Worm (Caenorhabditis elegans) whole organism, young adult: ENCODE measurements around the gene far-4.

Source experiments
- B0019.2 ChIP-seq: fragments of 200-800 bp; sonication (Bioruptor generic); conservative IDR thresholded peaks from 2 replicates; pipeline ENCODE4 v1.3.6; 2022; ENCODE audit warnings: missing genetic modification reagents, missing genetic modification characterization, missing compliant biosample characterization
- F37B4.10 ChIP-seq: fragments of 200-800 bp; sonication (Bioruptor generic); IDR thresholded peaks from 2 replicates; pipeline ENCODE4 v1.3.6; 2022; ENCODE audit warnings: missing genetic modification characterization, missing compliant biosample characterization
- F49E8.2 ChIP-seq: sonication (generic microtip); optimal IDR thresholded peaks from 3 replicates; lab custom pipeline; 2017; ENCODE audit warnings: missing genetic modification characterization, mild to moderate bottlenecking, missing compliant biosample characterization, antibody characterized with exemption, moderate library complexity; ENCODE audit not compliant: insufficient read depth
- F57A8.1 ChIP-seq: fragments of 200-800 bp; sonication (Bioruptor generic); optimal IDR thresholded peaks from 2 replicates; lab custom pipeline; 2018; ENCODE audit warnings: mild to moderate bottlenecking, missing genetic modification characterization, moderate library complexity, missing compliant biosample characterization
- T07F8.4 ChIP-seq: sonication (generic microtip); optimal IDR thresholded peaks from 2 replicates; lab custom pipeline; 2016; ENCODE audit warnings: mild to moderate bottlenecking, missing genetic modification characterization, moderate library complexity, missing compliant biosample characterization
- Y67H2A.10 ChIP-seq: fragments of 200-800 bp; sonication (Bioruptor generic); conservative IDR thresholded peaks from 2 replicates; pipeline ENCODE4 v1.3.6; 2022; ENCODE audit warnings: missing genetic modification reagents, missing genetic modification characterization, missing compliant biosample characterization
- aptf-2 ChIP-seq: fragments of 200-800 bp; sonication (Bioruptor generic); conservative IDR thresholded peaks from 2 replicates; pipeline ENCODE4 v1.3.6; 2022; ENCODE audit warnings: missing genetic modification reagents, missing genetic modification characterization, missing compliant biosample characterization
- attf-3 ChIP-seq: fragments of 200-800 bp; sonication (Bioruptor generic); conservative IDR thresholded peaks from 2 replicates; pipeline ENCODE4 v1.3.6; 2022; ENCODE audit warnings: missing genetic modification reagents, missing genetic modification characterization, missing compliant biosample characterization
- attf-5 ChIP-seq: fragments of 200-800 bp; sonication (Bioruptor generic); optimal IDR thresholded peaks from 2 replicates; lab custom pipeline; 2018; ENCODE audit warnings: mild to moderate bottlenecking, missing genetic modification characterization, missing compliant biosample characterization
- bed-2 ChIP-seq: fragments of 200-800 bp; sonication (Bioruptor generic); IDR thresholded peaks from 2 replicates; pipeline ENCODE4 v1.3.6; 2022; ENCODE audit warnings: missing genetic modification reagents, missing genetic modification characterization, missing compliant biosample characterization
- ceh-100 ChIP-seq: fragments of 200-800 bp; sonication (Bioruptor generic); IDR thresholded peaks from 2 replicates; pipeline ENCODE4 v1.3.6; 2022; ENCODE audit warnings: missing genetic modification reagents, missing genetic modification characterization, missing compliant biosample characterization
- ceh-58 ChIP-seq: fragments of 200-800 bp; sonication (Bioruptor generic); IDR thresholded peaks from 2 replicates; pipeline ENCODE4 v1.3.6; 2022; ENCODE audit warnings: missing genetic modification characterization, missing compliant biosample characterization
- dox-1 ChIP-seq: fragments of 200-800 bp; sonication (Bioruptor generic); IDR thresholded peaks from 2 replicates; pipeline ENCODE4 v1.3.6; 2022; ENCODE audit warnings: missing genetic modification reagents, missing genetic modification characterization, missing compliant biosample characterization
- dpff-1 ChIP-seq: sonication (generic microtip); optimal IDR thresholded peaks from 2 replicates; lab custom pipeline; 2017; ENCODE audit warnings: mild to moderate bottlenecking, missing genetic modification characterization, missing compliant biosample characterization
- dpl-1 ChIP-seq: fragments of 150-350 bp; optimal IDR thresholded peaks from 2 replicates; lab custom pipeline; 2014; ENCODE audit warnings: missing biosample characterization, missing genetic modification reagents, missing genetic modification characterization
- efl-1 ChIP-seq: fragments of 150-350 bp; optimal IDR thresholded peaks from 2 replicates; lab custom pipeline; 2014; ENCODE audit warnings: missing biosample characterization, missing genetic modification reagents, missing genetic modification characterization
- hlh-12 ChIP-seq: sonication (generic microtip); optimal IDR thresholded peaks from 2 replicates; lab custom pipeline; 2016; ENCODE audit warnings: missing genetic modification characterization, missing compliant biosample characterization
- hmg-1.2 ChIP-seq: fragments of 200-800 bp; sonication (Bioruptor generic); IDR thresholded peaks from 2 replicates; pipeline ENCODE4 v1.3.6; 2022; ENCODE audit warnings: missing genetic modification reagents, missing genetic modification characterization, missing compliant biosample characterization
- hmg-20 ChIP-seq: fragments of 200-800 bp; sonication (Bioruptor generic); IDR thresholded peaks from 2 replicates; pipeline ENCODE4 v1.3.6; 2022; ENCODE audit warnings: missing genetic modification reagents, missing genetic modification characterization, missing compliant biosample characterization
- let-526 ChIP-seq: fragments of 200-800 bp; sonication (Bioruptor generic); IDR thresholded peaks from 2 replicates; pipeline ENCODE4 v1.3.6; 2022; ENCODE audit warnings: missing genetic modification reagents, missing genetic modification characterization, missing compliant biosample characterization
- let-607 ChIP-seq, 2 experiments: fragments of 200-800 bp in 1 of 2; sonication (Bioruptor generic) in 1 of 2; sonication (generic microtip) in 1 of 2; optimal IDR thresholded peaks; 2 replicates each; lab custom pipeline; 2016 to 2018; ENCODE audit warnings: mild to moderate bottlenecking in 2 of 2, missing compliant biosample characterization in 2 of 2, missing genetic modification characterization in 2 of 2, moderate library complexity in 2 of 2, missing genotype in 1 of 2
- lin-26 ChIP-seq: fragments of 200-800 bp; sonication (Bioruptor generic); IDR thresholded peaks from 2 replicates; pipeline ENCODE4 v1.3.6; 2022; ENCODE audit warnings: missing genetic modification reagents, missing genetic modification characterization, missing compliant biosample characterization
- lir-1 ChIP-seq: fragments of 200-800 bp; sonication (Bioruptor generic); conservative IDR thresholded peaks from 2 replicates; pipeline ENCODE4 v1.3.6; 2022; ENCODE audit warnings: missing genetic modification reagents, missing genetic modification characterization, missing compliant biosample characterization
- lsl-1 ChIP-seq: fragments of 200-800 bp; sonication (Bioruptor generic); optimal IDR thresholded peaks from 2 replicates; lab custom pipeline; 2018; ENCODE audit warnings: mild to moderate bottlenecking, missing genetic modification characterization, moderate library complexity, missing compliant biosample characterization
- madf-10 ChIP-seq: sonication (generic microtip); optimal IDR thresholded peaks from 2 replicates; lab custom pipeline; 2016; ENCODE audit warnings: mild to moderate bottlenecking, missing genetic modification characterization, missing compliant biosample characterization
- mcd-1 ChIP-seq: fragments of 200-800 bp; sonication (Bioruptor generic); IDR thresholded peaks from 2 replicates; pipeline ENCODE4 v1.3.6; 2022; ENCODE audit warnings: missing genetic modification reagents, missing genetic modification characterization, missing compliant biosample characterization
- mel-28 ChIP-seq: sonication (generic microtip); optimal IDR thresholded peaks from 2 replicates; lab custom pipeline; 2016; ENCODE audit warnings: borderline replicate concordance, mild to moderate bottlenecking, missing genetic modification characterization, missing compliant biosample characterization
- nfya-1 ChIP-seq: sonication (generic microtip); optimal IDR thresholded peaks from 2 replicates; lab custom pipeline; 2017; ENCODE audit warnings: antibody characterized with exemption, missing compliant biosample characterization, missing genetic modification characterization, borderline replicate concordance; ENCODE audit not compliant: insufficient read depth
- nfya-2 ChIP-seq: fragments of 200-800 bp; sonication (Bioruptor generic); IDR thresholded peaks from 2 replicates; pipeline ENCODE4 v1.3.6; 2022; ENCODE audit warnings: missing genetic modification reagents, missing genetic modification characterization, missing compliant biosample characterization
- nfyb-1 ChIP-seq: fragments of 200-800 bp; sonication (Bioruptor generic); IDR thresholded peaks from 2 replicates; pipeline ENCODE4 v1.3.6; 2022; ENCODE audit warnings: missing genetic modification reagents, missing genetic modification characterization, missing compliant biosample characterization
- nhr-179 ChIP-seq: sonication (generic microtip); optimal IDR thresholded peaks from 2 replicates; lab custom pipeline; 2016; ENCODE audit warnings: mild to moderate bottlenecking, missing genetic modification characterization, missing compliant biosample characterization
- nhr-80 ChIP-seq: sonication (generic microtip); optimal IDR thresholded peaks from 2 replicates; lab custom pipeline; 2016; ENCODE audit warnings: missing genetic modification characterization, missing compliant biosample characterization
- pha-4 ChIP-seq: fragments of 150-350 bp; sonication (generic microtip); optimal IDR thresholded peaks from 2 replicates; lab custom pipeline; 2014; ENCODE audit warnings: missing biosample characterization, missing genetic modification reagents, missing genetic modification characterization
- sea-2 ChIP-seq: fragments of 200-800 bp; sonication (Bioruptor generic); IDR thresholded peaks from 2 replicates; pipeline ENCODE4 v1.3.6; 2022; ENCODE audit warnings: missing genetic modification characterization, missing compliant biosample characterization
- snpc-4 ChIP-seq, 5 experiments: fragments of 150-350 bp in 1 of 5; sonication (generic microtip) in 4 of 5; optimal IDR thresholded peaks; 2 replicates each; lab custom pipeline; 2014 to 2018; ENCODE audit warnings: missing genetic modification characterization in 5 of 5, missing biosample characterization in 3 of 5, antibody characterized with exemption in 2 of 5, mild to moderate bottlenecking in 2 of 5, missing compliant biosample characterization in 2 of 5, missing genotype in 2 of 5, moderate library complexity in 2 of 5, missing genetic modification reagents in 1 of 5
- tbx-9 ChIP-seq: sonication (generic microtip); optimal IDR thresholded peaks from 2 replicates; lab custom pipeline; 2016; ENCODE audit warnings: borderline replicate concordance, missing genetic modification characterization, inconsistent platforms, missing compliant biosample characterization
- tlf-1 ChIP-seq: fragments of 200-800 bp; sonication (Bioruptor generic); optimal IDR thresholded peaks from 2 replicates; lab custom pipeline; 2018; ENCODE audit warnings: mild to moderate bottlenecking, missing genetic modification characterization, missing compliant biosample characterization
- ztf-18 ChIP-seq: sonication (generic microtip); optimal IDR thresholded peaks from 2 replicates; lab custom pipeline; 2016; ENCODE audit warnings: missing genotype, mild to moderate bottlenecking, missing genetic modification characterization, missing compliant biosample characterization
- ztf-22 ChIP-seq: fragments of 200-800 bp; sonication (Bioruptor generic); optimal IDR thresholded peaks from 2 replicates; lab custom pipeline; 2018; ENCODE audit warnings: mild to moderate bottlenecking, missing genetic modification characterization, moderate library complexity, missing compliant biosample characterization
- ztf-6 ChIP-seq: fragments of 200-800 bp; sonication (Bioruptor generic); IDR thresholded peaks from 2 replicates; pipeline ENCODE4 v1.3.6; 2022; ENCODE audit warnings: missing genetic modification reagents, missing genetic modification characterization, missing compliant biosample characterization

The far-4 gene

DNA sequence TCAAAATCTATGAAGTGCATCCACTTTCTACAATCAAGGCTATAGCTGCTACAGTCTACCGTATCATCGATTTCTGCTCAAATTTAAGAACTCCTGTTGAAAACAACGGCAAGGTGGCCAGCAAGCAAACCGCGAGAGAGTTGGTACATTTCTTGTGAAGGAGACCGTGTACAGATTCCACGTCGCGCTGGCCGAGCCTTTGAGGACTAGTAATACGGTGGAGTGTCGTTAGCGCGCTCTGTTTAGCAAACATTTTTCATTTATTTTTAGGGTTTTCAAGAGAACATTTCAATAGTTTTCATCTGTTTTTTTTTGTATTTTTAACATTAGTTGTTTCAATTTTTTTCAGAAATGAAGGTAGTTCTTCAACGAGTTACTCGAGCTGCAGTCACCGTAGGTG is 47.2 kb downstream of the far-4 start, which contains the start of gene pqn-68:
pqn-68 (plus strand) TSS at position 350 of the 400 bp plus-strand sequence.
- TF ChIP-seq tlf-1 (GFP tag; lab: Kevin White, UChicago) (no peak), hlh-12 (tag; lab: Kevin White, UChicago) (no peak), nfya-1 (tag; lab: Kevin White, UChicago) (no peak), ztf-6 (no peak), ztf-22 (GFP tag; lab: Kevin White, UChicago) (no peak), let-607 (tag; optimal IDR thresholded peaks at IDR 0.05; lab: Kevin White, UChicago) (peak; percentile 61 to 62), hmg-1.2 (GFP tag; lab: Robert Waterston, UW) (no peak), lsl-1 (GFP tag; lab: Kevin White, UChicago) (no peak), madf-10 (tag; lab: Kevin White, UChicago) (no peak), nfyb-1 (GFP tag; lab: Robert Waterston, UW) (0 out of 2 replicates have a peak, but pooled peaks have one; percentile 22), lin-26 (GFP tag; lab: Robert Waterston, UW) (no peak), mel-28 (no peak), lir-1 (GFP tag; lab: Robert Waterston, UW) (no peak), ceh-100 (no peak), F37B4.10 (GFP tag; lab: Robert Waterston, UW) (no peak), nfya-2 (GFP tag; lab: Robert Waterston, UW) (no peak), tbx-9 (tag; lab: Kevin White, UChicago) (no peak), nhr-80 (tag; lab: Kevin White, UChicago) (no peak), nhr-179 (tag; lab: Kevin White, UChicago) (no peak), Y67H2A.10 (GFP tag; lab: Robert Waterston, UW) (no peak), ztf-18 (tag; lab: Kevin White, UChicago) (no peak), T07F8.4 (tag; lab: Kevin White, UChicago) (no peak), bed-2 (GFP tag; lab: Robert Waterston, UW) (no peak), F57A8.1 (no peak), pha-4 (tag; lab: Kevin White, UChicago) (no peak), mcd-1 (GFP tag; lab: Robert Waterston, UW) (0 out of 2 replicates have a peak, but pooled peaks have one; percentile 24), ceh-58 (GFP tag; lab: Robert Waterston, UW) (no peak), aptf-2 (GFP tag; lab: Robert Waterston, UW) (no peak), attf-3 (GFP tag; lab: Robert Waterston, UW) (peak; percentile 91), hmg-20 (no peak), B0019.2 (GFP tag; lab: Robert Waterston, UW) (no peak), sea-2 (no peak), dpl-1 (no peak)

DNA sequence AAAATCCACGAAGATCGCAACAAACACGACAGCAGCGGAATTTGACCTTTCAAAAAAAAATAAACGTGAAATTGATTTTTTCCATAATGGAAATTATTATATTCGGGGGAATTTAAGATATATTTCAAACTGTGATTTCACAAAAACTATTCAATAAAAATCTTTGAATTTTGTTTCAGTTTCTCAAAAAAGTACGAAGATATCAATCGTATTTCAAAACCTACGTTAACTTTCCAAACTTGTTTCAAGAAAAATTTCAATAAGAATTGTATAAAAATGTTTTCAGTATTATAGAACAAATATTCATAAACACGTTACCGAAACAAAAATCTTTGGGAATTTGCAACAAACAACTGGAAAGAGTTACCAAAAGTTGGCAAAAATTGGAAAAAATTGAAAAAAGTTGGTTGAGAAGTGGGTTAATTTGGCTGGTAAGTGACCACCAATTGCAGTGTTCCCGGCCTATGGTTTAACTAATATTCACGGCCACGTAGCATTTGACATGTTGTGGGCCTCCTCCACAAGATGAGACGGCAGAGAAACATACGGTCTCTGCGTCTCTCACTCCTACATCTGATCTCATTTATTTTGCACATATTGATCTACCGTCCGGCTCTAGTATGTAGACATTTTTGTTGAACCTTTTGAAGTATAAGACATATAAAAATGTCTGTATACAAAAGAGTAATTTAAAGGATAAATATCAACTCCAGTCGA is 48.5 kb downstream of the far-4 start, which contains the start of the genes T16G1.9 and T16G1.18:
T16G1.9 (minus strand) TSS at position 51 of the 717 bp plus-strand sequence.
T16G1.18 (plus strand) TSS at position 493 of the 717 bp plus-strand sequence.
- TF ChIP-seq hmg-1.2 (GFP tag; lab: Robert Waterston, UW), result peak; percentile 81; the same call in 1 of the 2 replicates
- TF ChIP-seq F37B4.10 (GFP tag; lab: Robert Waterston, UW), result no peak
- peak; percentile 68 for TF ChIP-seq attf-5 (GFP tag; lab: Kevin White, UChicago)
- no peak for TF ChIP-seq ztf-6
- peak; percentile 19 for TF ChIP-seq efl-1 (GFP tag; lab: Kevin White, UChicago)
- TF ChIP-seq mcd-1 (GFP tag; lab: Robert Waterston, UW), result peak; percentile 35; the same call in 1 of the 2 replicates
- TF ChIP-seq attf-3 (GFP tag; lab: Robert Waterston, UW), result peak; percentile 81
- no peak for TF ChIP-seq let-526
- peak; percentile 37; the same call in 1 of the 2 replicates for TF ChIP-seq dox-1
- no peak for TF ChIP-seq ztf-22 (GFP tag; lab: Kevin White, UChicago)
- no peak for TF ChIP-seq F49E8.2 (tag; lab: Kevin White, UChicago)
- TF ChIP-seq nfya-2 (GFP tag; lab: Robert Waterston, UW), result no peak
- peak; percentile 86 to 92 for TF ChIP-seq let-607 (tag; optimal IDR thresholded peaks at IDR 0.05; lab: Kevin White, UChicago)
- no peak for TF ChIP-seq dpff-1 (tag; lab: Kevin White, UChicago)
- no peak for TF ChIP-seq snpc-4 (GFP tag; optimal IDR thresholded peaks at IDR 0.05; lab: Kevin White, UChicago)
- peak in 1 of 4 experiments; percentile 33 for TF ChIP-seq snpc-4 (tag; optimal IDR thresholded peaks at IDR 0.05; lab: Kevin White, UChicago)
- peak; percentile 51 for TF ChIP-seq nhr-80 (tag; lab: Kevin White, UChicago)
- TF ChIP-seq, all 124 proteins: peak for 9
